Worm (Caenorhabditis elegans) whole organism, L4/young adult: Measurements from ENCODE around the gene Y53F4B.18.

Experiments used
- W03F9.2 ChIP-seq: fragments of 150-350 bp; optimal IDR thresholded peaks from 2 replicates; lab custom pipeline; 2014; ENCODE audit warnings: missing biosample characterization, missing genetic modification characterization
- dao-5 ChIP-seq: sonication (generic microtip); optimal IDR thresholded peaks from 2 replicates; lab custom pipeline; 2016; ENCODE audit warnings: missing genotype, missing genetic modification characterization, moderate library complexity, missing compliant biosample characterization
- him-1 ChIP-seq: sonication (generic microtip); optimal IDR thresholded peaks from 2 replicates; lab custom pipeline; 2016; ENCODE audit warnings: missing genotype, missing genetic modification reagents, missing genetic modification characterization, missing compliant biosample characterization

- TF ChIP-seq him-1 (tag; lab: Kevin White, UChicago) = no peak
- TF ChIP-seq W03F9.2 (tag; lab: Kevin White, UChicago) = no peak
- TF ChIP-seq dao-5 (tag; lab: Kevin White, UChicago) = no peak
Observed at ce11 chrII:15058282-15058681, 13.2 kb downstream of the Y53F4B.18 start, which contains the start of gene Y53F4B.17.
